Fruit fly (Drosophila melanogaster) whole organism, embryonic: ENCODE data around the gene GXIVsPLA2.

Source experiments
- CG11398 ChIP-seq: fragments of 200-800 bp; sonication (Bioruptor generic); optimal IDR thresholded peaks from 2 replicates; lab custom pipeline; 2016; ENCODE audit warnings: missing biosample characterization, missing genetic modification characterization
- CG11504 ChIP-seq: fragments of 200-800 bp; sonication (Bioruptor generic); optimal IDR thresholded peaks from 3 replicates; lab custom pipeline; 2019; ENCODE audit warnings: missing biosample characterization, mild to moderate bottlenecking, missing genetic modification characterization, moderate library complexity
- CG13287 ChIP-seq: fragments of 200-800 bp; sonication (Bioruptor generic); IDR thresholded peaks from 2 replicates; pipeline ENCODE4 v1.3.6; 2022; ENCODE audit warnings: missing biosample characterization, missing genetic modification characterization; ENCODE audit not compliant: partially characterized antibody
- CG15696 ChIP-seq: fragments of 200-800 bp; sonication (Bioruptor generic); optimal IDR thresholded peaks from 2 replicates; lab custom pipeline; 2019; ENCODE audit warnings: missing biosample characterization, mild to moderate bottlenecking, missing genetic modification characterization, moderate library complexity
- CG16779 ChIP-seq: fragments of 200-800 bp; sonication (Bioruptor generic); IDR thresholded peaks from 2 replicates; pipeline ENCODE4 v1.3.6; 2022; ENCODE audit warnings: missing biosample characterization, missing genetic modification characterization
- CG18011 ChIP-seq: fragments of 200-800 bp; sonication (Bioruptor generic); optimal IDR thresholded peaks from 2 replicates; lab custom pipeline; 2017; ENCODE audit warnings: missing biosample characterization, missing genetic modification characterization, mild to moderate bottlenecking, moderate library complexity, missing genotype
- CG2116 ChIP-seq: fragments of 200-800 bp; sonication (Bioruptor generic); optimal IDR thresholded peaks from 3 replicates; lab custom pipeline; 2018; ENCODE audit warnings: missing biosample characterization, mild to moderate bottlenecking, missing genetic modification characterization
- CG31388 ChIP-seq: fragments of 200-800 bp; sonication (Bioruptor generic); optimal IDR thresholded peaks from 2 replicates; lab custom pipeline; 2016; ENCODE audit warnings: missing biosample characterization, missing genetic modification characterization
- CG32532 ChIP-seq: fragments of 200-800 bp; sonication (Bioruptor generic); IDR thresholded peaks from 2 replicates; pipeline ENCODE4 v1.3.6; 2022; ENCODE audit warnings: missing biosample characterization, missing genetic modification characterization
- CG4424 ChIP-seq: fragments of 200-800 bp; sonication (Bioruptor generic); optimal IDR thresholded peaks from 3 replicates; lab custom pipeline; 2016; ENCODE audit warnings: missing biosample characterization, missing genetic modification characterization
- CG6813 ChIP-seq: fragments of 200-800 bp; sonication (Bioruptor generic); optimal IDR thresholded peaks from 2 replicates; lab custom pipeline; 2017; ENCODE audit warnings: missing biosample characterization, missing genetic modification characterization, mild to moderate bottlenecking, moderate library complexity, missing genetic modification reagents
- CG8281 ChIP-seq: fragments of 200-800 bp; sonication (Bioruptor generic); optimal IDR thresholded peaks from 2 replicates; lab custom pipeline; 2018; ENCODE audit warnings: missing biosample characterization, mild to moderate bottlenecking, missing genetic modification characterization, moderate library complexity
- D19A ChIP-seq: fragments of 200-800 bp; optimal IDR thresholded peaks from 3 replicates; lab custom pipeline; 2019; ENCODE audit warnings: missing biosample characterization, mild to moderate bottlenecking, missing genetic modification characterization, moderate library complexity
- Dbx ChIP-seq: fragments of 200-800 bp; sonication (Bioruptor generic); IDR thresholded peaks from 3 replicates; pipeline ENCODE4 v1.3.6; 2022; ENCODE audit warnings: missing biosample characterization, missing genetic modification characterization
- E2f1 ChIP-seq: fragments of 200-800 bp; sonication (Bioruptor generic); IDR thresholded peaks from 2 replicates; pipeline ENCODE4 v1.3.6; 2022; ENCODE audit warnings: missing biosample characterization, missing genetic modification characterization
- Elba2 ChIP-seq: fragments of 200-800 bp; sonication (Bioruptor generic); optimal IDR thresholded peaks from 3 replicates; lab custom pipeline; 2016; ENCODE audit warnings: missing biosample characterization, missing genetic modification characterization
- Ets65A ChIP-seq: fragments of 200-800 bp; sonication (Bioruptor generic); peaks from one replicate; lab custom pipeline; 2016; ENCODE audit warnings: missing biosample characterization, missing genetic modification characterization
- GATAe ChIP-seq: fragments of 200-800 bp; sonication (Bioruptor generic); conservative IDR thresholded peaks from 2 replicates; pipeline ENCODE4 v1.3.6; 2022; ENCODE audit warnings: missing biosample characterization, missing genetic modification characterization
- Gsc ChIP-seq: fragments of 200-800 bp; sonication (Bioruptor generic); IDR thresholded peaks from 2 replicates; pipeline ENCODE4 v1.3.6; 2022; ENCODE audit warnings: missing biosample characterization, missing genetic modification characterization
- HLH3B ChIP-seq: fragments of 200-800 bp; sonication (Bioruptor generic); IDR thresholded peaks from 2 replicates; pipeline ENCODE4 v1.3.6; 2022; ENCODE audit warnings: missing biosample characterization, missing genetic modification characterization
- HLHmδ ChIP-seq: fragments of 200-800 bp; sonication (Bioruptor generic); optimal IDR thresholded peaks from 2 replicates; lab custom pipeline; 2018; ENCODE audit warnings: missing biosample characterization, mild to moderate bottlenecking, missing genetic modification characterization, moderate library complexity
- Neu2 ChIP-seq: fragments of 200-800 bp; sonication (Bioruptor generic); optimal IDR thresholded peaks from 3 replicates; lab custom pipeline; 2016; ENCODE audit warnings: missing biosample characterization, missing genetic modification characterization, borderline replicate concordance
- Nf-YA ChIP-seq: fragments of 200-800 bp; sonication (Bioruptor generic); IDR thresholded peaks from 2 replicates; pipeline ENCODE4 v1.3.6; 2022; ENCODE audit warnings: missing biosample characterization, missing genetic modification characterization
- Ravus ChIP-seq: fragments of 200-800 bp; sonication (Bioruptor generic); IDR thresholded peaks from 2 replicates; pipeline ENCODE4 v1.3.6; 2022; ENCODE audit warnings: missing biosample characterization, missing genetic modification characterization
- Scr ChIP-seq: fragments of 200-800 bp; sonication (Bioruptor generic); IDR thresholded peaks from 2 replicates; pipeline ENCODE4 v1.3.6; 2022; ENCODE audit warnings: missing biosample characterization, missing genetic modification characterization; ENCODE audit not compliant: partially characterized antibody
- Side ChIP-seq: fragments of 200-800 bp; sonication (Bioruptor generic); optimal IDR thresholded peaks from 2 replicates; lab custom pipeline; 2016; ENCODE audit warnings: missing biosample characterization, missing genetic modification characterization
- Sox100B ChIP-seq: fragments of 200-800 bp; sonication (Bioruptor generic); optimal IDR thresholded peaks from 3 replicates; lab custom pipeline; 2018; ENCODE audit warnings: missing biosample characterization, mild to moderate bottlenecking, missing genetic modification characterization
- Vsx1 ChIP-seq: fragments of 200-800 bp; sonication (Bioruptor generic); optimal IDR thresholded peaks from 2 replicates; lab custom pipeline; 2017; ENCODE audit warnings: missing biosample characterization, mild to moderate bottlenecking, missing genetic modification characterization, missing genetic modification reagents
- YL-1 ChIP-seq: fragments of 200-800 bp; sonication (Bioruptor generic); optimal IDR thresholded peaks from 3 replicates; lab custom pipeline; 2017; ENCODE audit warnings: missing biosample characterization, mild to moderate bottlenecking, missing genetic modification characterization
- cato ChIP-seq: fragments of 200-800 bp; sonication (Bioruptor generic); optimal IDR thresholded peaks from 2 replicates; lab custom pipeline; 2016; ENCODE audit warnings: missing biosample characterization, missing genetic modification characterization, borderline replicate concordance
- caup ChIP-seq: fragments of 200-800 bp; sonication (Bioruptor generic); optimal IDR thresholded peaks from 3 replicates; lab custom pipeline; 2017; ENCODE audit warnings: missing biosample characterization, mild to moderate bottlenecking, missing genetic modification characterization, moderate library complexity; ENCODE audit not compliant: severe bottlenecking
- chif ChIP-seq, 2 experiments: fragments of 200-800 bp; sonication (Bioruptor generic); optimal IDR thresholded peaks; 3 replicates each; lab custom pipeline; 2016; ENCODE audit warnings: missing biosample characterization in 2 of 2, missing genetic modification characterization in 2 of 2
- chinmo ChIP-seq: fragments of 200-800 bp; sonication (Bioruptor generic); IDR thresholded peaks from 4 replicates; pipeline ENCODE4 v1.3.6; 2022; ENCODE audit warnings: missing biosample characterization, missing genetic modification characterization; ENCODE audit not compliant: partially characterized antibody
- ewg ChIP-seq: fragments of 200-800 bp; sonication (Bioruptor generic); optimal IDR thresholded peaks from 3 replicates; lab custom pipeline; 2017; ENCODE audit warnings: mild to moderate bottlenecking, missing biosample characterization, missing genetic modification reagents, missing genetic modification characterization
- fu2 ChIP-seq: fragments of 200-800 bp; sonication (Bioruptor generic); optimal IDR thresholded peaks from 2 replicates; lab custom pipeline; 2016; ENCODE audit warnings: missing biosample characterization, missing genetic modification characterization
- ind ChIP-seq: fragments of 200-800 bp; sonication (Bioruptor generic); optimal IDR thresholded peaks from 3 replicates; lab custom pipeline; 2016; ENCODE audit warnings: missing biosample characterization, missing genetic modification characterization
- insv ChIP-seq, 2 experiments: fragments of 200-800 bp; sonication (Bioruptor generic); optimal IDR thresholded peaks; 3 replicates each; lab custom pipeline; 2016 to 2018; ENCODE audit warnings: missing biosample characterization in 2 of 2, missing genetic modification characterization in 2 of 2
- kay ChIP-seq: fragments of 200-800 bp; sonication (Bioruptor generic); optimal IDR thresholded peaks from 2 replicates; lab custom pipeline; 2016; ENCODE audit warnings: missing biosample characterization, missing genetic modification characterization
- lilli ChIP-seq: fragments of 200-800 bp; sonication (Bioruptor generic); optimal IDR thresholded peaks from 3 replicates; lab custom pipeline; 2016; ENCODE audit warnings: missing biosample characterization, missing genetic modification characterization
- nerfin-1 ChIP-seq: fragments of 200-800 bp; sonication (Bioruptor generic); optimal IDR thresholded peaks from 3 replicates; lab custom pipeline; 2019; ENCODE audit warnings: missing biosample characterization, mild to moderate bottlenecking, missing genetic modification characterization, moderate library complexity
- oc ChIP-seq: fragments of 200-800 bp; sonication (Bioruptor generic); optimal IDR thresholded peaks from 2 replicates; lab custom pipeline; 2018; ENCODE audit warnings: missing biosample characterization, mild to moderate bottlenecking, missing genetic modification characterization, moderate library complexity
- otp ChIP-seq: fragments of 200-800 bp; sonication (Bioruptor generic); IDR thresholded peaks from 3 replicates; pipeline ENCODE4, ENCODE4 v1.3.6; 2022; ENCODE audit warnings: missing biosample characterization, missing genetic modification characterization
- schlank ChIP-seq: fragments of 200-800 bp; sonication (Bioruptor generic); optimal IDR thresholded peaks from 2 replicates; lab custom pipeline; 2018; ENCODE audit warnings: missing biosample characterization, mild to moderate bottlenecking, missing genetic modification characterization
- shn ChIP-seq: fragments of 200-800 bp; sonication (Bioruptor generic); optimal IDR thresholded peaks from 3 replicates; lab custom pipeline; 2016; ENCODE audit warnings: missing biosample characterization, missing genetic modification characterization
- stc ChIP-seq: fragments of 200-800 bp; sonication (Bioruptor generic); IDR thresholded peaks from 2 replicates; pipeline ENCODE4 v1.3.6; 2022; ENCODE audit warnings: missing biosample characterization, missing genetic modification characterization
- tio ChIP-seq: fragments of 200-800 bp; sonication (Bioruptor generic); optimal IDR thresholded peaks from 2 replicates; lab custom pipeline; 2017; ENCODE audit warnings: missing biosample characterization, missing genetic modification characterization, inconsistent platforms
- wek ChIP-seq: fragments of 200-800 bp; sonication (Bioruptor generic); optimal IDR thresholded peaks from 3 replicates; lab custom pipeline; 2018; ENCODE audit warnings: missing biosample characterization, mild to moderate bottlenecking, missing genetic modification characterization, moderate library complexity
- wor ChIP-seq: fragments of 200-800 bp; sonication (Bioruptor generic); IDR thresholded peaks from 2 replicates; pipeline ENCODE4 v1.3.6; 2022; ENCODE audit warnings: missing biosample characterization, missing genetic modification characterization
- zfh2 ChIP-seq: fragments of 200-800 bp; sonication (Bioruptor generic); optimal IDR thresholded peaks from 2 replicates; lab custom pipeline; 2016; ENCODE audit warnings: missing biosample characterization, missing genetic modification characterization

Gene GXIVsPLA2

DNA sequence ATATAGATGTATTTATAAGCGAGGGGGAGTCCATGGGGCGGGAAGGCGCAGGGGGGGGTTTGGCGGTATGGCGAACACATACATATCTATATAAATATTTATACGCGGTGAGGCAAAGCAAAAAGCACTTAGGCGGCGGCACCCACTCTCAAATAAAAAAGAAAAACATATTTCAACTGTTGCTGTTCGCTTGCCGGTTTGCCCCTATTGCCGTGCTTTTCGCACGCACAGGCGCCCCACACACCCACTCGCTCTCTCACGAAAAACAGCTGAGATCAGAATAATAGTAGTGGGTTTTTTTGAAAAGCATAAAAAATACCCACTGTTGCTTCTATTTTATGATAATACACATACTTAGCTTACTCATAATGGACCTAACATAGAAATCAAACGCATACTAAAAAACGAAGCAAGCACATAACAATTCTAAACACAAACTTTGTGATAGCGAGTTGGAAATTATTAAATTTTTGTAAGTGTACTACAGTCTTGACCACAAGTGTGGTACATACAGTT is 46.3 kb downstream of the GXIVsPLA2 start (continued):
- peak; percentile 84 for TF ChIP-seq caup (GFP tag; lab: Kevin White, UChicago)
- TF ChIP-seq ewg (GFP tag; lab: Kevin White, UChicago) = peak; percentile 40
- peak; percentile 45 for TF ChIP-seq CG4424 (GFP tag; lab: Kevin White, UChicago)
- no peak for TF ChIP-seq wek (GFP tag; lab: Kevin White, UChicago)
- TF ChIP-seq CG11504 (tag; lab: Kevin White, UChicago) = peak; percentile 79
- TF ChIP-seq CG18011 (GFP tag; lab: Kevin White, UChicago) = peak; percentile 66
- TF ChIP-seq Nf-YA (GFP tag; lab: Robert Waterston, UW) = no peak
- TF ChIP-seq Ravus (GFP tag; lab: Robert Waterston, UW) = no peak
- no peak for TF ChIP-seq CG16779
- TF ChIP-seq oc (tag; lab: Kevin White, UChicago) = no peak
- peak; percentile 31 for TF ChIP-seq CG6813
- peak; percentile 34 for TF ChIP-seq D19A (tag; lab: Kevin White, UChicago)
- 0 out of 2 replicates have a peak, but pooled peaks have one; percentile 36 for TF ChIP-seq HLH3B
- TF ChIP-seq CG11398 (GFP tag; lab: Kevin White, UChicago) = peak; percentile 56
- peak; percentile 40; the same call in 1 of the 2 replicates for TF ChIP-seq GATAe (GFP tag; lab: Robert Waterston, UW)
- peak; percentile 53 for TF ChIP-seq E2f1 (GFP tag; lab: Robert Waterston, UW)
- TF ChIP-seq fu2 (GFP tag; lab: Kevin White, UChicago) = peak; percentile 80
- TF ChIP-seq cato (GFP tag; lab: Kevin White, UChicago) = peak; percentile 19
- TF ChIP-seq insv (GFP tag; optimal IDR thresholded peaks at IDR 0.05; lab: Kevin White, UChicago) = peak in 1 of 2 experiments; percentile 45
- peak; percentile 22 for TF ChIP-seq CG2116 (GFP tag; lab: Kevin White, UChicago)
- 0 out of 2 replicates have a peak, but pooled peaks have one; percentile 34 for TF ChIP-seq Scr (GFP tag; lab: Robert Waterston, UW)
- TF ChIP-seq schlank (tag; lab: Kevin White, UChicago) = peak; percentile 79
- peak; percentile 77 for TF ChIP-seq shn (GFP tag; lab: Kevin White, UChicago)
- TF ChIP-seq Dbx (GFP tag; lab: Robert Waterston, UW) = peak; percentile 75; the same call in 2 of the 3 replicates
- peak; percentile 67 for TF ChIP-seq kay (GFP tag; lab: Kevin White, UChicago)
- peak; percentile 45 for TF ChIP-seq nerfin-1 (tag; lab: Kevin White, UChicago)
- TF ChIP-seq CG31388 = no peak
- TF ChIP-seq lilli = peak; percentile 91
- TF ChIP-seq Neu2 = peak; percentile 26
- TF ChIP-seq wor (GFP tag; lab: Robert Waterston, UW) = no peak
- TF ChIP-seq Elba2 (GFP tag; lab: Kevin White, UChicago) = no peak
- TF ChIP-seq CG13287 (GFP tag; lab: Robert Waterston, UW) = no peak
- peak; percentile 66 for TF ChIP-seq stc
- peak; percentile 13 for TF ChIP-seq CG15696 (tag; lab: Kevin White, UChicago)
- peak; percentile 80; the same call in 1 of the 2 replicates for TF ChIP-seq CG32532
- TF ChIP-seq Ets65A = no peak
- TF ChIP-seq HLHmδ = no peak
- peak; percentile 75; the same call in 1 of the 4 replicates for TF ChIP-seq chinmo (GFP tag; lab: Robert Waterston, UW)
- TF ChIP-seq Sox100B (GFP tag; lab: Kevin White, UChicago) = peak; percentile 49
- peak; percentile 52 for TF ChIP-seq Vsx1
- peak; percentile 68 for TF ChIP-seq CG8281
- TF ChIP-seq Gsc (GFP tag; lab: Robert Waterston, UW) = no peak
- TF ChIP-seq YL-1 = peak; percentile 27
- peak; percentile 47 to 55 for TF ChIP-seq chif (GFP tag; optimal IDR thresholded peaks at IDR 0.05; lab: Kevin White, UChicago)
- peak; percentile 70 for TF ChIP-seq Side (GFP tag; lab: Kevin White, UChicago)
- TF ChIP-seq otp = no peak; the same call in 2 of the 3 replicates
- TF ChIP-seq tio = peak; percentile 75
- peak; percentile 90 for TF ChIP-seq zfh2 (GFP tag; lab: Kevin White, UChicago)
- peak; percentile 79 for TF ChIP-seq ind (GFP tag; lab: Kevin White, UChicago)
